Worm (Caenorhabditis elegans): ENCODE data around the gene nhr-145.

Gene nhr-145

DNA sequence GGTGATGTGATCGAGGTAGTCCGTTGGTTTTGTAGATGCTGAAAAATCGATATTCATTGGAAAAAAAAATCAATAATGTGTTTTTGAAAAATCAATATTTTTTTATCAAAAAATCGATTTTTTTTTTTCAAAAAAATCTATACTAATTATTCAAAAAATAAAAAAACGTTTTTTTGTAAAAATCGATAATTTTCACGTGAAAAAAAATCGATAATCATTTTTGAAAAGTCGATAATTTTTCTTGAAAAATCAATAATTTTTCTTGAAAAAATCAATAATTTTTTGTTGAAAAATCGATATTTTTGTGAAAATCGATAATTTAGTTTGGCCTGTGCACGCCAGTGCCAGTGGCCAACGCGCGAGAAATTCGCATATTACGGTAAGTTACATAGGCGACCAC, 14.4 kb upstream of the nhr-145 start:
- TF ChIP-seq ztf-11 (tag; optimal IDR thresholded peaks at IDR 0.05) (no peak), nhr-23 (tag; optimal IDR thresholded peaks at IDR 0.05) (no peak), nhr-10 (tag; optimal IDR thresholded peaks at IDR 0.05) (no peak), ceh-16 (tag; optimal IDR thresholded peaks at IDR 0.05) (no peak), nhr-6 (tag; optimal IDR thresholded peaks at IDR 0.05) (no peak), nhr-237 (tag; optimal IDR thresholded peaks at IDR 0.05) (no peak), mbf-1 (tag; optimal IDR thresholded peaks at IDR 0.05) (no peak), fos-1 (tag; optimal IDR thresholded peaks at IDR 0.05) (no peak), unc-55 (GFP tag; optimal IDR thresholded peaks at IDR 0.05) (no peak), R02D3.7 (tag; optimal IDR thresholded peaks at IDR 0.05) (no peak), snpc-4 (tag; optimal IDR thresholded peaks at IDR 0.05) (no peak), lin-13 (GFP tag; optimal IDR thresholded peaks at IDR 0.05) (no peak), mab-5 (tag; optimal IDR thresholded peaks at IDR 0.05) (no peak), ZK546.5 (tag; optimal IDR thresholded peaks at IDR 0.05) (no peak)

DNA sequence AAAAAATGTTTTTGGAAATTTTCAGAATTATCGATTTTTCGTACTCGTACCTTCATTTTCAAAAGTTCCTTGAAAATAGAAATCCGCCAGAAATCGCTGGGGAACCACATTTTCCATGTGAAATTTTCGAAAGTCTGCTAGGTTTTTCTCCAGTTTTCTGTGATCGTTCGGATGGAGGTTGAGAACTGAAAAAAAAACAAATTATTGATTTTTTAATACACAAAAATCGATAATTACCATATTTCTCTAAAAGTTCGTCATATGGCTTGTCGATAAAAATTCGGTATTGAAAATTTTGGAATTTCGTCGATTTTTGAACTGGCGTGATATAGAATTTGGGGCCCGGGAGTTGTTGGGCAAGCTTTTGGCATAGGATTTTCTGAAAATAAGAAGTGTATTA, 10.7 kb upstream of the nhr-145 start:
- TF ChIP-seq peb-1 (tag; optimal IDR thresholded peaks at IDR 0.05) (no peak), ztf-4 (tag; optimal IDR thresholded peaks at IDR 0.05) (no peak), mbf-1 (tag; optimal IDR thresholded peaks at IDR 0.05) (no peak), sma-3 (GFP tag; optimal IDR thresholded peaks at IDR 0.05) (no peak), gmeb-1 (tag; optimal IDR thresholded peaks at IDR 0.05) (no peak), nhr-12 (tag; optimal IDR thresholded peaks at IDR 0.05) (no peak), mab-5 (tag; optimal IDR thresholded peaks at IDR 0.05) (no peak), elt-3 (tag; optimal IDR thresholded peaks at IDR 0.05) (no peak), ztf-11 (tag; optimal IDR thresholded peaks at IDR 0.05) (no peak), nhr-6 (tag; optimal IDR thresholded peaks at IDR 0.05) (no peak), lin-39 (tag; optimal IDR thresholded peaks at IDR 0.05) (no peak), ZK546.5 (tag; optimal IDR thresholded peaks at IDR 0.05) (no peak), ama-1 (optimal IDR thresholded peaks at IDR 0.05) (no peak), crh-2 (tag; optimal IDR thresholded peaks at IDR 0.05) (no peak), dmd-4 (tag; optimal IDR thresholded peaks at IDR 0.05) (no peak), lsy-2 (tag; optimal IDR thresholded peaks at IDR 0.05) (no peak), nhr-25 (tag; optimal IDR thresholded peaks at IDR 0.05) (no peak), unc-39 (tag; optimal IDR thresholded peaks at IDR 0.05) (no peak), nhr-23 (tag; optimal IDR thresholded peaks at IDR 0.05) (no peak), lin-13 (GFP tag; optimal IDR thresholded peaks at IDR 0.05) (no peak)

ce11 chrV:19082541-19082940, 5.0 kb upstream of the nhr-145 start, which contains the start of gene nhr-95:
nhr-95 (minus strand) TSS chrV:19082641.
- TF ChIP-seq zag-1 (tag; optimal IDR thresholded peaks at IDR 0.05) (no peak), lsy-2 (tag; optimal IDR thresholded peaks at IDR 0.05) (no peak), R02D3.7 (tag; optimal IDR thresholded peaks at IDR 0.05) (no peak), nhr-12 (tag; optimal IDR thresholded peaks at IDR 0.05) (no peak), alr-1 (tag; optimal IDR thresholded peaks at IDR 0.05) (no peak), nhr-6 (tag; optimal IDR thresholded peaks at IDR 0.05) (no peak), nhr-23 (tag; optimal IDR thresholded peaks at IDR 0.05) (no peak), ZK546.5 (tag; optimal IDR thresholded peaks at IDR 0.05) (no peak), nhr-77 (tag; optimal IDR thresholded peaks at IDR 0.05) (no peak), snpc-4 (tag; optimal IDR thresholded peaks at IDR 0.05) (no peak), nhr-237 (tag; optimal IDR thresholded peaks at IDR 0.05) (no peak), mdl-1 (tag; optimal IDR thresholded peaks at IDR 0.05) (no peak), ceh-16 (tag; optimal IDR thresholded peaks at IDR 0.05) (no peak), elt-3 (tag; optimal IDR thresholded peaks at IDR 0.05) (no peak), ama-1 (optimal IDR thresholded peaks at IDR 0.05) (no peak), lin-39 (tag; optimal IDR thresholded peaks at IDR 0.05) (no peak)

ce11 chrV:19083789-19084188, 3.7 kb upstream of the nhr-145 start:
- TF ChIP-seq nhr-10 (tag; optimal IDR thresholded peaks at IDR 0.05) (no peak), mab-5 (tag; optimal IDR thresholded peaks at IDR 0.05) (no peak), sem-4 (tag; optimal IDR thresholded peaks at IDR 0.05) (no peak), nhr-21 (tag; optimal IDR thresholded peaks at IDR 0.05) (no peak), unc-39 (tag; optimal IDR thresholded peaks at IDR 0.05) (no peak), F13H6.1 (tag; optimal IDR thresholded peaks at IDR 0.05) (no peak), nhr-129 (tag; optimal IDR thresholded peaks at IDR 0.05) (no peak), dmd-4 (tag; optimal IDR thresholded peaks at IDR 0.05) (no peak), sma-9 (GFP tag; optimal IDR thresholded peaks at IDR 0.05) (no peak), sma-9 (tag; optimal IDR thresholded peaks at IDR 0.05) (no peak), skn-1 (tag; optimal IDR thresholded peaks at IDR 0.05) (no peak), unc-55 (GFP tag; optimal IDR thresholded peaks at IDR 0.05) (no peak), gmeb-1 (tag; optimal IDR thresholded peaks at IDR 0.05) (no peak), sma-3 (GFP tag; optimal IDR thresholded peaks at IDR 0.05) (no peak), egl-27 (tag; optimal IDR thresholded peaks at IDR 0.05) (no peak), nhr-237 (tag; optimal IDR thresholded peaks at IDR 0.05) (no peak), nhr-11 (tag; optimal IDR thresholded peaks at IDR 0.05) (no peak), nhr-77 (tag; optimal IDR thresholded peaks at IDR 0.05) (no peak), zag-1 (tag; optimal IDR thresholded peaks at IDR 0.05) (no peak), nhr-25 (tag; optimal IDR thresholded peaks at IDR 0.05) (no peak), ZK546.5 (tag; optimal IDR thresholded peaks at IDR 0.05) (no peak)

Data from whole organism, L2 larva.